Worm (Caenorhabditis elegans) whole organism, young adult: ENCODE data around the gene F40G9.6.

Experiments used
- B0035.1 ChIP-seq: sonication (generic microtip); optimal IDR thresholded peaks from 2 replicates; lab custom pipeline; 2016; ENCODE audit warnings: missing genetic modification characterization, mild to moderate bottlenecking, missing compliant biosample characterization, missing genotype, missing genetic modification reagents
- D2030.7 ChIP-seq: fragments of 200-800 bp; sonication (Bioruptor generic); IDR thresholded peaks from 2 replicates; pipeline ENCODE4 v1.3.6; 2022; ENCODE audit warnings: missing genetic modification reagents, missing genetic modification characterization, missing compliant biosample characterization
- F39B2.1 ChIP-seq: fragments of 200-800 bp; sonication (Bioruptor generic); IDR thresholded peaks from 2 replicates; pipeline ENCODE4 v1.3.6; 2022; ENCODE audit warnings: missing genetic modification reagents, missing genetic modification characterization, missing compliant biosample characterization
- F57A8.1 ChIP-seq: fragments of 200-800 bp; sonication (Bioruptor generic); optimal IDR thresholded peaks from 2 replicates; lab custom pipeline; 2018; ENCODE audit warnings: mild to moderate bottlenecking, missing genetic modification characterization, moderate library complexity, missing compliant biosample characterization
- F57C9.4 ChIP-seq: sonication (generic microtip); optimal IDR thresholded peaks from 2 replicates; lab custom pipeline; 2017; ENCODE audit warnings: mild to moderate bottlenecking, missing genetic modification characterization, missing compliant biosample characterization
- K12H6.12 ChIP-seq: fragments of 200-800 bp; sonication (Bioruptor generic); optimal IDR thresholded peaks from 2 replicates; lab custom pipeline; 2018; ENCODE audit warnings: mild to moderate bottlenecking, missing genetic modification characterization, missing compliant biosample characterization
- Y53F4B.3 ChIP-seq: fragments of 200-800 bp; sonication (Bioruptor generic); IDR thresholded peaks from 2 replicates; pipeline ENCODE4 v1.3.6; 2022; ENCODE audit warnings: missing genetic modification reagents, missing genetic modification characterization, missing compliant biosample characterization
- Y56A3A.18 ChIP-seq: fragments of 200-800 bp; sonication (Bioruptor generic); IDR thresholded peaks from 2 replicates; pipeline ENCODE4 v1.3.6; 2022; ENCODE audit warnings: missing genetic modification reagents, missing genetic modification characterization, missing compliant biosample characterization
- Y79H2A.3 ChIP-seq: fragments of 200-800 bp; sonication (Bioruptor generic); conservative IDR thresholded peaks from 2 replicates; pipeline ENCODE4 v1.3.6; 2022; ENCODE audit warnings: missing genetic modification reagents, missing genetic modification characterization, missing compliant biosample characterization
- aptf-2 ChIP-seq: fragments of 200-800 bp; sonication (Bioruptor generic); conservative IDR thresholded peaks from 2 replicates; pipeline ENCODE4 v1.3.6; 2022; ENCODE audit warnings: missing genetic modification reagents, missing genetic modification characterization, missing compliant biosample characterization
- atf-7 ChIP-seq: sonication (generic microtip); optimal IDR thresholded peaks from 2 replicates; lab custom pipeline; 2017; ENCODE audit warnings: mild to moderate bottlenecking, missing genetic modification characterization, missing compliant biosample characterization
- attf-3 ChIP-seq: fragments of 200-800 bp; sonication (Bioruptor generic); conservative IDR thresholded peaks from 2 replicates; pipeline ENCODE4 v1.3.6; 2022; ENCODE audit warnings: missing genetic modification reagents, missing genetic modification characterization, missing compliant biosample characterization
- attf-6 ChIP-seq: fragments of 200-800 bp; sonication (Bioruptor generic); IDR thresholded peaks from 2 replicates; pipeline ENCODE4 v1.3.6; 2022; ENCODE audit warnings: missing genetic modification reagents, missing genetic modification characterization, missing compliant biosample characterization
- ccch-3 ChIP-seq: fragments of 200-800 bp; sonication (Bioruptor generic); optimal IDR thresholded peaks from 2 replicates; lab custom pipeline; 2018; ENCODE audit warnings: mild to moderate bottlenecking, missing genetic modification characterization, missing compliant biosample characterization
- ceh-100 ChIP-seq: fragments of 200-800 bp; sonication (Bioruptor generic); IDR thresholded peaks from 2 replicates; pipeline ENCODE4 v1.3.6; 2022; ENCODE audit warnings: missing genetic modification reagents, missing genetic modification characterization, missing compliant biosample characterization
- chd-7 ChIP-seq: sonication (generic microtip); optimal IDR thresholded peaks from 2 replicates; lab custom pipeline; 2016; ENCODE audit warnings: mild to moderate bottlenecking, missing genetic modification characterization, moderate library complexity, missing compliant biosample characterization
- dox-1 ChIP-seq: fragments of 200-800 bp; sonication (Bioruptor generic); IDR thresholded peaks from 2 replicates; pipeline ENCODE4 v1.3.6; 2022; ENCODE audit warnings: missing genetic modification reagents, missing genetic modification characterization, missing compliant biosample characterization
- dpff-1 ChIP-seq: sonication (generic microtip); optimal IDR thresholded peaks from 2 replicates; lab custom pipeline; 2017; ENCODE audit warnings: mild to moderate bottlenecking, missing genetic modification characterization, missing compliant biosample characterization
- efl-1 ChIP-seq: fragments of 150-350 bp; optimal IDR thresholded peaks from 2 replicates; lab custom pipeline; 2014; ENCODE audit warnings: missing biosample characterization, missing genetic modification reagents, missing genetic modification characterization
- ekl-4 ChIP-seq: fragments of 200-800 bp; sonication (Bioruptor generic); IDR thresholded peaks from 2 replicates; pipeline ENCODE4 v1.3.6; 2022; ENCODE audit warnings: missing genetic modification reagents, missing genetic modification characterization, missing compliant biosample characterization
- hlh-12 ChIP-seq: sonication (generic microtip); optimal IDR thresholded peaks from 2 replicates; lab custom pipeline; 2016; ENCODE audit warnings: missing genetic modification characterization, missing compliant biosample characterization
- let-526 ChIP-seq: fragments of 200-800 bp; sonication (Bioruptor generic); IDR thresholded peaks from 2 replicates; pipeline ENCODE4 v1.3.6; 2022; ENCODE audit warnings: missing genetic modification reagents, missing genetic modification characterization, missing compliant biosample characterization
- lin-26 ChIP-seq: fragments of 200-800 bp; sonication (Bioruptor generic); IDR thresholded peaks from 2 replicates; pipeline ENCODE4 v1.3.6; 2022; ENCODE audit warnings: missing genetic modification reagents, missing genetic modification characterization, missing compliant biosample characterization
- lin-40 ChIP-seq: sonication (generic microtip); optimal IDR thresholded peaks from 2 replicates; lab custom pipeline; 2016; ENCODE audit warnings: missing genetic modification characterization, mild to moderate bottlenecking, missing compliant biosample characterization, missing genotype, missing genetic modification reagents
- lir-1 ChIP-seq: fragments of 200-800 bp; sonication (Bioruptor generic); conservative IDR thresholded peaks from 2 replicates; pipeline ENCODE4 v1.3.6; 2022; ENCODE audit warnings: missing genetic modification reagents, missing genetic modification characterization, missing compliant biosample characterization
- madf-3 ChIP-seq: fragments of 200-800 bp; sonication (Bioruptor generic); IDR thresholded peaks from 2 replicates; pipeline ENCODE4 v1.3.6; 2022; ENCODE audit warnings: missing genetic modification reagents, missing genetic modification characterization, missing compliant biosample characterization
- mcd-1 ChIP-seq: fragments of 200-800 bp; sonication (Bioruptor generic); IDR thresholded peaks from 2 replicates; pipeline ENCODE4 v1.3.6; 2022; ENCODE audit warnings: missing genetic modification reagents, missing genetic modification characterization, missing compliant biosample characterization
- mxl-1 ChIP-seq: sonication (generic microtip); optimal IDR thresholded peaks from 2 replicates; lab custom pipeline; 2016; ENCODE audit warnings: missing genetic modification characterization, missing compliant biosample characterization
- nhr-120 ChIP-seq: fragments of 200-800 bp; sonication (Bioruptor generic); IDR thresholded peaks from 2 replicates; pipeline ENCODE4 v1.3.6; 2022; ENCODE audit warnings: missing genetic modification characterization, missing compliant biosample characterization
- nhr-179 ChIP-seq: sonication (generic microtip); optimal IDR thresholded peaks from 2 replicates; lab custom pipeline; 2016; ENCODE audit warnings: mild to moderate bottlenecking, missing genetic modification characterization, missing compliant biosample characterization
- nhr-27 ChIP-seq: fragments of 200-800 bp; sonication (Bioruptor generic); optimal IDR thresholded peaks from 2 replicates; lab custom pipeline; 2018; ENCODE audit warnings: mild to moderate bottlenecking, missing genetic modification characterization, moderate library complexity, missing compliant biosample characterization
- pha-4 ChIP-seq: fragments of 150-350 bp; sonication (generic microtip); optimal IDR thresholded peaks from 2 replicates; lab custom pipeline; 2014; ENCODE audit warnings: missing biosample characterization, missing genetic modification reagents, missing genetic modification characterization
- snpc-1.1 ChIP-seq: sonication (generic microtip); optimal IDR thresholded peaks from 2 replicates; lab custom pipeline; 2017; ENCODE audit warnings: missing genetic modification characterization, mild to moderate bottlenecking, missing compliant biosample characterization, antibody characterized with exemption, moderate library complexity, missing genotype, missing genetic modification reagents; ENCODE audit not compliant: insufficient read depth
- snpc-3.4 ChIP-seq: sonication (generic microtip); optimal IDR thresholded peaks from 2 replicates; lab custom pipeline; 2017; ENCODE audit warnings: missing genetic modification characterization, mild to moderate bottlenecking, missing compliant biosample characterization, antibody characterized with exemption, moderate library complexity, missing genotype, missing genetic modification reagents
- somi-1 ChIP-seq: fragments of 200-800 bp; sonication (Bioruptor generic); optimal IDR thresholded peaks from 2 replicates; lab custom pipeline; 2018; ENCODE audit warnings: mild to moderate bottlenecking, missing genetic modification characterization, missing compliant biosample characterization
- tbx-9 ChIP-seq: sonication (generic microtip); optimal IDR thresholded peaks from 2 replicates; lab custom pipeline; 2016; ENCODE audit warnings: borderline replicate concordance, missing genetic modification characterization, inconsistent platforms, missing compliant biosample characterization
- xnd-1 ChIP-seq: sonication (generic microtip); optimal IDR thresholded peaks from 2 replicates; lab custom pipeline; 2016; ENCODE audit warnings: missing genotype, missing genetic modification reagents, missing genetic modification characterization, missing compliant biosample characterization
- zim-3 ChIP-seq: sonication (generic microtip); optimal IDR thresholded peaks from 2 replicates; lab custom pipeline; 2017; ENCODE audit warnings: mild to moderate bottlenecking, missing genetic modification characterization, moderate library complexity, missing compliant biosample characterization
- ztf-18 ChIP-seq: sonication (generic microtip); optimal IDR thresholded peaks from 2 replicates; lab custom pipeline; 2016; ENCODE audit warnings: missing genotype, mild to moderate bottlenecking, missing genetic modification characterization, missing compliant biosample characterization
- ztf-25 ChIP-seq: fragments of 200-800 bp; sonication (Bioruptor generic); IDR thresholded peaks from 2 replicates; pipeline ENCODE4 v1.3.6; 2022; ENCODE audit warnings: missing genetic modification reagents, missing genetic modification characterization, missing compliant biosample characterization
- ztf-26 ChIP-seq: sonication (generic microtip); optimal IDR thresholded peaks from 2 replicates; lab custom pipeline; 2017; ENCODE audit warnings: missing genetic modification characterization, missing compliant biosample characterization

Gene F40G9.6

DNA sequence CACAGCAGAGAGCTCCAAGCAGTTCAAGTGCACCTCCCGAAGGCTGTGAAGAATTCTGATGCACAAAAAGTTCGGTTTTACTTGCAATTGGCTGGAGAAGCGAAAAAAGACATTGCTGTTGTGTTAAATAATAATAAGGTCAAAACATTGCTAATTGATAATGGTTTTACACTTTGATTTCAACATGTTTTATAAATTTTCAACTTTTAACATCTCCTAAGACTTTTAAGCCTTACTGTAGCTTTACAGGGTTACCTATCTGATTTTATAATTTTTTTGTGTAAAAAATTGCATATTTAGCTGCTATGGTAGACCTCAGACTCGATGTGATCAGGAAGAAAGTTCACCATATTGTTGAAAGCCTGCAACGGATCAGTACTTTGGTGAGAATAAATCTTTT is 45.1 kb upstream of the F40G9.6 start, which contains the start of gene pals-25:
TSS of gene pals-25 (plus strand) at position 301 of the 400 bp plus-strand sequence.
- TF ChIP-seq zim-3 (tag; lab: Kevin White, UChicago), result no peak
- TF ChIP-seq madf-3 (GFP tag; lab: Robert Waterston, UW), result no peak
- no peak for TF ChIP-seq somi-1
- TF ChIP-seq lin-40, result no peak
- TF ChIP-seq F57C9.4, result no peak
- no peak for TF ChIP-seq ccch-3 (GFP tag; lab: Kevin White, UChicago)
- TF ChIP-seq B0035.1 (tag; lab: Kevin White, UChicago), result no peak
- no peak for TF ChIP-seq xnd-1 (tag; lab: Kevin White, UChicago)

DNA sequence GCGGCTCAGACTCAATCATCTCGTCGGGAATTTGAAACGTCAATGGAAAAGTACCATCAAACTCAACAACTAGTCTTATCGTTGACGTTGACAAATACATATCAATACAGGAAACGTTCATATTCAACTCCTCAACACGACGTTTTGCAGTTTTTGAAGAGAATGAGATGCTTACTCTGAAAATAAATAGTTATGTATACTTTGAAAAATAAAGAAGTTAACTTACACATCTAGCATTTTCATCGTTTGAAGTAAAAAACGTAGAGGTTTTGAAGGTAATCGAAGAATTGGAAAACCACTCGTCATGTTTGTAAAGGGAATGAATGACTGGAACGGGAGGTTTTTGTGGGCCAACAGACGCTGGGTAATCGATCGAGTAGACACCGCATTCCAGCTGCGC is 38.4 kb upstream of the F40G9.6 start, which contains the start of gene fbxb-81:
TSS of gene fbxb-81 (minus strand) at position 314 of the 400 bp plus-strand sequence.
- no peak for TF ChIP-seq mxl-1 (tag; lab: Kevin White, UChicago)
- TF ChIP-seq F57A8.1 (GFP tag; lab: Kevin White, UChicago), result no peak
- no peak for TF ChIP-seq ekl-4 (GFP tag; lab: Robert Waterston, UW)
- TF ChIP-seq dpff-1, result no peak
- TF ChIP-seq nhr-179 (tag; lab: Kevin White, UChicago), result no peak
- TF ChIP-seq ztf-26, result no peak
- TF ChIP-seq F39B2.1, result no peak
- TF ChIP-seq nhr-120 (GFP tag; lab: Robert Waterston, UW), result no peak
- TF ChIP-seq Y79H2A.3 (GFP tag; lab: Robert Waterston, UW), result no peak
- TF ChIP-seq efl-1 (GFP tag; lab: Kevin White, UChicago), result no peak
- no peak for TF ChIP-seq tbx-9 (tag; lab: Kevin White, UChicago)

DNA sequence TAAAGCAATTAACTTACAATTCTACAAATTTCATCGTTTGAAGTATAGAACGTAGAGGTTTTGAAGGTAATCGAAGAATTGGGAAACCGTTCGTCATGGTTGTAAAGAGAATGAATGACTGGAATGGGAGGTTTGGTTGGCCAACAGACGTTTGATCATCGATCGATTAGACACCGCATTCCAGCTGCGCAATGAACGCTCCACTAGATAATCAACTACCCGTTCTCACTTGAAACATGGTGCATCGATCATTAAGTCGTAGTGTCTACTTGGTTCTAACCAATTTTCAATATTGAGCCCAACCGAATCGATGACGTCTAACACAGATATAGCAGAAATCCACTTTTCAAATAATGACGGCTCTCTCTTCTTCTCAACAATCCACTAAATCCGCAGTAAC is 36.2 kb upstream of the F40G9.6 start, which contains the start of gene fbxb-82:
TSS of gene fbxb-82 (minus strand) at position 101 of the 400 bp plus-strand sequence.
- no peak for TF ChIP-seq ztf-18 (tag; lab: Kevin White, UChicago)
- no peak for TF ChIP-seq pha-4 (tag; lab: Kevin White, UChicago)
- TF ChIP-seq ztf-25 (GFP tag; lab: Robert Waterston, UW), result no peak
- TF ChIP-seq Y56A3A.18 (GFP tag; lab: Robert Waterston, UW), result no peak
- TF ChIP-seq chd-7 (tag; lab: Kevin White, UChicago), result no peak
- no peak for TF ChIP-seq lin-26 (GFP tag; lab: Robert Waterston, UW)

DNA sequence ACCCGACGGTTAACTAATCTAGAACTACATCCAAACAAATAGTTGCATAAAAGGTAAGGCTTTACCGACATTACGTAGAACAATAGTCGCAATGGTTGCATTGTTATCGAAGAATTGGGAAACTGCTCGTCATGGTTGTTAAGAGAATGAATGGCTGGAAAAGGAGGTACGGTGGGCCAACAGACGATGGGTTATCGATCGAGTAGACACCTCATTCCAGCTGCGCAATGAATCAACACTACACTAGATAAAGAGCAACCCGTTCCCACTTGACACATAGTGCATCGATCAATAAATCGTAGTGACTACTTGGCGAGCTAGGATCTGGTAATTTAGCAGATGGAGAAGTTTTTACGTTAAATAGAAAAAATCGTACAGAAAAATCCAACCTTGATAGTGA is 34.3 kb upstream of the F40G9.6 start, which contains the start of the genes T17A3.12 and fbxb-83:
TSS of gene T17A3.12 (minus strand) at position 101 of the 400 bp plus-strand sequence.
TSS of gene fbxb-83 (minus strand) at position 134 of the 400 bp plus-strand sequence.
- TF ChIP-seq nhr-27 (tag; lab: Kevin White, UChicago) (no peak), hlh-12 (tag; lab: Kevin White, UChicago) (no peak)

DNA sequence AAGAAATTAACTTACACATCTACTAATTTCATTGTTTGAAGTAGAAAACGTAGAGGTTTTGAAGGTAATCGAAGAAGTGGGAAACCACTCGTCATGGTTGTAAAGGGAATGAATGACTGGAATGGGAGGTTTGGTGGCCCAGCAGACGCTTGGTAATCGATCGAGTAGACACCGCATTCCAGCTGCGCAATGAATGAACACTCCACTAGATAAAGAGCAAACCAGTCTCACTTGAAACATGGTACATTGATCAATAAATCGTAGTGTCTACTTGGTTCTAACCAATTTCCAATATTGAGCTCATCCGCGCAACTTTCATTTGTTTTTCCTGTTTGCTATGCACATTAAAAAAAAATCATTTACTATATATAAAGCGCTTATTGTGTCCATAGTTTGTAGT is 33.0 kb upstream of the F40G9.6 start, which contains the start of gene fbxb-84:
TSS of gene fbxb-84 (minus strand) at position 101 of the 400 bp plus-strand sequence.
- TF ChIP-seq ceh-100 (GFP tag; lab: Robert Waterston, UW) (no peak), attf-3 (no peak), K12H6.12 (no peak), aptf-2 (GFP tag; lab: Robert Waterston, UW) (no peak), snpc-3.4 (no peak), pha-4 (tag; lab: Kevin White, UChicago) (no peak), dox-1 (no peak), lir-1 (GFP tag; lab: Robert Waterston, UW) (no peak), D2030.7 (GFP tag; lab: Robert Waterston, UW) (no peak), snpc-1.1 (tag; lab: Kevin White, UChicago) (no peak), attf-6 (no peak), let-526 (no peak), atf-7 (tag; lab: Kevin White, UChicago) (no peak), Y53F4B.3 (GFP tag; lab: Robert Waterston, UW) (no peak), mcd-1 (GFP tag; lab: Robert Waterston, UW) (no peak), ztf-25 (GFP tag; lab: Robert Waterston, UW) (no peak)
